Worm (Caenorhabditis elegans): ENCODE measurements around the gene Y41D4A.1.

Y41D4A.1 gene

DNA sequence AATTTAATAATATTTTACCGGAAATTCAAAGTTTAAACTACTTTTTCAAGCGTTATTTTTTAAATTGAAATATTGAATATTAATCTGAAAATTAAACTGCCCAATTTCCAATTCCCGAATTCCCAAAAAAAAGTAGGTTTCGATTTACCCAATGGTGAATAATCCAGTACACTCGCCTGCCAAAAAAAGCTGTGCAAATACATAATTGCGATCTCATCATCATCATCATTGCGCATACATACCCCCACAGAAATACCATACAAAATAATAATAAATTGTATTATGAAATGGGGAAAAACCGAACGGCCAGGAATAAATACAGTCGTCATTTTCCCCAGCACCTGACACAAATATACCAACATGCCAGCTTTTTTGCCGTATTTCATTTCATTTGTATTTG lies at the start of gene Y41D4A.1:
TSS of gene Y41D4A.1 (plus strand) at position 301 of the 400 bp plus-strand sequence.
- TF ChIP-seq pqm-1 (tag; optimal IDR thresholded peaks at IDR 0.05) (no peak), nhr-11 (tag; optimal IDR thresholded peaks at IDR 0.05) (no peak), hlh-15 (tag; optimal IDR thresholded peaks at IDR 0.05) (no peak), fkh-6 (tag; optimal IDR thresholded peaks at IDR 0.05) (no peak), dmd-4 (tag; optimal IDR thresholded peaks at IDR 0.05; ENCODE audit: borderline replicate concordance) (no peak), ceh-34 (tag; optimal IDR thresholded peaks at IDR 0.05) (no peak), unc-86 (tag; optimal IDR thresholded peaks at IDR 0.05) (no peak), sox-2 (GFP tag; IDR thresholded peaks at IDR 0.05) (no peak), ttx-3 (tag; optimal IDR thresholded peaks at IDR 0.05) (no peak), nfya-1 (tag; optimal IDR thresholded peaks at IDR 0.05) (no peak), fkh-10 (GFP tag; optimal IDR thresholded peaks at IDR 0.05) (no peak), dve-1 (tag; optimal IDR thresholded peaks at IDR 0.05) (no peak), lin-11 (tag; optimal IDR thresholded peaks at IDR 0.05) (no peak)

DNA sequence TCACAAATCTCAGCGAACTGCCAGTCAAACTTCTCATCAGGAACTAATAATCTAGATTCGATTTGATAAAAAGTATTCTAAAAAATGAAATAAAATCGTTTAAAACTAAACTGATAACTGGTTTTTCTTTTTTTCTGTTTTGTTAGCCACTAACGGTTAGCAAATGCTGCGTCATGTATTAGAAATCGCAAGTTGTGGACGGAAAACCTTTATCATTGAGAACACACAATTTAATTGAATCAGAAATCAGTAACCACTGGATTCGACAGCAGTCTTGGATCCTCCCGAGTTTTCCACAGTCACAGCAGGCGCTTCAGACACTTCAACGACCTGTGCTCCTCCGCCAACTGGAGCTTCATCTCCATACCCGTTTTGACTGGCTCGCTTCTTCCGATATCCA lies 49.0 kb upstream of the Y41D4A.1 start:
- TF ChIP-seq unc-42 (tag; optimal IDR thresholded peaks at IDR 0.05): no peak
- no peak for TF ChIP-seq pag-3 (tag; optimal IDR thresholded peaks at IDR 0.05; ENCODE audit: borderline replicate concordance)
- TF ChIP-seq K02D7.2 (tag; optimal IDR thresholded peaks at IDR 0.05): no peak
- no peak for TF ChIP-seq hlh-13 (GFP tag; optimal IDR thresholded peaks at IDR 0.05)
- TF ChIP-seq nhr-11 (tag; optimal IDR thresholded peaks at IDR 0.05): no peak
- no peak for TF ChIP-seq elt-4 (tag; optimal IDR thresholded peaks at IDR 0.05)
- no peak for TF ChIP-seq ceh-14 (tag; optimal IDR thresholded peaks at IDR 0.05)
- no peak for TF ChIP-seq dve-1 (tag; optimal IDR thresholded peaks at IDR 0.05)
- no peak for TF ChIP-seq sox-4 (tag; optimal IDR thresholded peaks at IDR 0.05)
- no peak for TF ChIP-seq F13H6.1 (tag; optimal IDR thresholded peaks at IDR 0.05)
- no peak for TF ChIP-seq pha-2 (tag; optimal IDR thresholded peaks at IDR 0.05)
- TF ChIP-seq pha-4 (tag; optimal IDR thresholded peaks at IDR 0.05): no peak
- no peak for TF ChIP-seq ama-1 (optimal IDR thresholded peaks at IDR 0.05)
- no peak for TF ChIP-seq npax-4 (tag; optimal IDR thresholded peaks at IDR 0.05)
- TF ChIP-seq ttx-3 (tag; optimal IDR thresholded peaks at IDR 0.05): no peak
- TF ChIP-seq gmeb-2 (tag; optimal IDR thresholded peaks at IDR 0.05): no peak
- TF ChIP-seq ceh-18 (tag; optimal IDR thresholded peaks at IDR 0.05): no peak
- no peak for TF ChIP-seq hlh-15 (tag; optimal IDR thresholded peaks at IDR 0.05)

DNA sequence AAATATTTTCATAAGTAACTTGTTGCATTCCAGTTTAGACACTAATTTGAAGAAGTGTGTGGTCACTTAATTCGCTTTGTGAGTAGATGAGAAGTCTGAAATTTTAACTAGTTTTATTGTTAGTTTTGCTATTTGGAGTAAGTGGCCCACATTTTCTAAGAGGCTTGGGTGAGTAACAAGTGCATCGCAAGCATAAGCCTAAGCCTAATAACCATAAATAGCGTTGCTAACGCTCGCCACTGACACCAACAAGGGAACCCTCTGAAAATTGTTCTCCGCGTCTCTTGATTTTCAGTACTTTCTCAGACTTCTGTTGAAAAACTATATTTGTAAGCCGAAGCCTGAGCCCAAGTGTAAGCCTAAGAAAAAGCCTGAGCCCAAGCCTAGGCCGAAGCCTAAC lies 47.7 kb upstream of the Y41D4A.1 start, which contains the start of gene epic-3:
TSS of gene epic-3 (minus strand) at position 101 of the 400 bp plus-strand sequence.
- TF ChIP-seq hlh-13 (GFP tag; optimal IDR thresholded peaks at IDR 0.05) (no peak), C08G9.2 (tag; optimal IDR thresholded peaks at IDR 0.05) (no peak), K02D7.2 (tag; optimal IDR thresholded peaks at IDR 0.05) (no peak), Y22D7AL.16 (tag; optimal IDR thresholded peaks at IDR 0.05) (no peak), madf-2 (tag; optimal IDR thresholded peaks at IDR 0.05) (no peak), ceh-24 (tag; optimal IDR thresholded peaks at IDR 0.05) (no peak), tbx-2 (tag; optimal IDR thresholded peaks at IDR 0.05) (no peak), odd-2 (tag; optimal IDR thresholded peaks at IDR 0.05) (no peak), ceh-14 (tag; optimal IDR thresholded peaks at IDR 0.05) (no peak)

DNA sequence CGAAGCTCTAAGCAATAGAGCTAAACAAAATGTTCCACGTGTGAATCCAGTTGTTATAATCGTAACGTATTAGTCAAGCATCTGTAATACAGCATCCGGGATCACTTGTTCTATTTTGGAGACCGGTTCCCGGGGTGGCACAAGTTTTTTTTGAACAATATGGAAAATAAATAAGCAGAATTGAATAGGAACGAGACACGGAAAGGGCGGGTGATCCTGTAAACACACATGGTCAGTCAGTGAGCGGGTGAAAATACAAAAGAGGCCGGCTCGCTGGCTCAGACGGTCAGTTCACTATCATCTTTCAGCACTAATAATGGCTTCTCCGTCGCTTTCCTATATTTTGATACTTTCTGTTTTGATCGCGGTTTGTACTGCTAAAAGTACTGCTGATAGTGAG lies 46.1 kb upstream of the Y41D4A.1 start, which contains the start of gene K08D12.8:
TSS of gene K08D12.8 (plus strand) at position 301 of the 400 bp plus-strand sequence.
- no peak for TF ChIP-seq K02D7.2 (tag; optimal IDR thresholded peaks at IDR 0.05)
- no peak for TF ChIP-seq dmd-4 (tag; optimal IDR thresholded peaks at IDR 0.05; ENCODE audit: borderline replicate concordance)
- no peak for TF ChIP-seq rnt-1 (tag; optimal IDR thresholded peaks at IDR 0.05)
- no peak for TF ChIP-seq ceh-48 (tag; optimal IDR thresholded peaks at IDR 0.05)
- no peak for TF ChIP-seq sox-4 (tag; optimal IDR thresholded peaks at IDR 0.05)
- TF ChIP-seq ceh-31 (tag; optimal IDR thresholded peaks at IDR 0.05): no peak
- TF ChIP-seq lin-11 (tag; optimal IDR thresholded peaks at IDR 0.05): no peak
- no peak for TF ChIP-seq sox-2 (GFP tag; IDR thresholded peaks at IDR 0.05)

Measured in whole organism, late embryonic.